Fruit fly (Drosophila melanogaster) whole organism, prepupa: ENCODE measurements around the gene CG31855.

Source experiments
- Blimp-1 ChIP-seq: fragments of 200-800 bp; sonication (Bioruptor generic); optimal IDR thresholded peaks from 3 replicates; lab custom pipeline; 2017; ENCODE audit warnings: missing biosample characterization, missing genetic modification characterization, mild to moderate bottlenecking, moderate library complexity, missing genetic modification reagents
- CG10631 ChIP-seq: fragments of 200-800 bp; sonication (Bioruptor generic); optimal IDR thresholded peaks from 2 replicates; lab custom pipeline; 2016; ENCODE audit warnings: missing biosample characterization, missing genetic modification characterization
- CG10669 ChIP-seq: fragments of 200-800 bp; sonication (Bioruptor generic); optimal IDR thresholded peaks from 3 replicates; lab custom pipeline; 2018; ENCODE audit warnings: missing biosample characterization, mild to moderate bottlenecking, missing genetic modification characterization, moderate library complexity
- CG11294 ChIP-seq: fragments of 200-800 bp; sonication (Bioruptor generic); IDR thresholded peaks from 2 replicates; pipeline ENCODE4 v1.3.6; 2022; ENCODE audit warnings: missing biosample characterization, missing genetic modification characterization
- CG11762 ChIP-seq: fragments of 200-800 bp; sonication (Bioruptor generic); optimal IDR thresholded peaks from 3 replicates; lab custom pipeline; 2016; ENCODE audit warnings: missing biosample characterization, missing genetic modification characterization; ENCODE audit not compliant: insufficient read depth
- CG15336 ChIP-seq: fragments of 200-800 bp; sonication (Bioruptor generic); IDR thresholded peaks from 2 replicates; pipeline ENCODE4 v1.3.6; 2022; ENCODE audit warnings: missing biosample characterization, missing genetic modification characterization
- CG3032 ChIP-seq: fragments of 200-800 bp; optimal IDR thresholded peaks from 2 replicates; lab custom pipeline; 2019; ENCODE audit warnings: missing biosample characterization, mild to moderate bottlenecking, missing genetic modification characterization, moderate library complexity
- CG32006 ChIP-seq: fragments of 200-800 bp; sonication (Bioruptor generic); optimal IDR thresholded peaks from 3 replicates; lab custom pipeline; 2017; ENCODE audit warnings: missing biosample characterization, mild to moderate bottlenecking, missing genetic modification characterization
- CG34406 ChIP-seq: fragments of 200-800 bp; sonication (Bioruptor generic); optimal IDR thresholded peaks from 3 replicates; lab custom pipeline; 2016; ENCODE audit warnings: missing biosample characterization, missing genetic modification characterization
- CG3919 ChIP-seq: fragments of 200-800 bp; sonication (Bioruptor generic); optimal IDR thresholded peaks from 3 replicates; lab custom pipeline; 2016; ENCODE audit warnings: missing biosample characterization, missing genetic modification characterization
- CG4318 ChIP-seq: fragments of 200-800 bp; sonication (Bioruptor generic); optimal IDR thresholded peaks from 3 replicates; lab custom pipeline; 2017; ENCODE audit warnings: missing biosample characterization, mild to moderate bottlenecking, missing genetic modification characterization
- CG6163 ChIP-seq: fragments of 200-800 bp; sonication (Bioruptor generic); IDR thresholded peaks from 3 replicates; pipeline ENCODE4 v1.3.6; 2022; ENCODE audit warnings: missing biosample characterization, missing genetic modification characterization
- CG6276 ChIP-seq: fragments of 200-800 bp; sonication (Bioruptor generic); optimal IDR thresholded peaks from 2 replicates; lab custom pipeline; 2017; ENCODE audit warnings: missing biosample characterization, mild to moderate bottlenecking, missing genetic modification characterization
- CG6792 ChIP-seq: fragments of 200-800 bp; sonication (Bioruptor generic); optimal IDR thresholded peaks from 3 replicates; lab custom pipeline; 2016; ENCODE audit warnings: missing biosample characterization, missing genetic modification characterization
- CG6808 ChIP-seq: fragments of 200-800 bp; sonication (Bioruptor generic); optimal IDR thresholded peaks from 3 replicates; lab custom pipeline; 2017; ENCODE audit warnings: missing biosample characterization, missing genetic modification characterization, mild to moderate bottlenecking, moderate library complexity, missing genetic modification reagents
- CG6854 ChIP-seq: fragments of 200-800 bp; sonication (Bioruptor generic); optimal IDR thresholded peaks from 2 replicates; lab custom pipeline; 2017; ENCODE audit warnings: missing biosample characterization, mild to moderate bottlenecking, missing genetic modification characterization
- CG7368 ChIP-seq: fragments of 200-800 bp; sonication (Bioruptor generic); optimal IDR thresholded peaks from 3 replicates; lab custom pipeline; 2016; ENCODE audit warnings: missing biosample characterization, missing genetic modification characterization
- CG8119 ChIP-seq: fragments of 200-800 bp; sonication (Bioruptor generic); IDR thresholded peaks from 3 replicates; pipeline ENCODE4 v1.3.6; 2022; ENCODE audit warnings: missing biosample characterization, missing genetic modification characterization
- CG8319 ChIP-seq: fragments of 200-800 bp; sonication (Bioruptor generic); optimal IDR thresholded peaks from 3 replicates; lab custom pipeline; 2016; ENCODE audit warnings: missing biosample characterization, missing genetic modification characterization
- CG8632 ChIP-seq: fragments of 200-800 bp; sonication (Bioruptor generic); optimal IDR thresholded peaks from 3 replicates; lab custom pipeline; 2016; ENCODE audit warnings: missing biosample characterization, missing genetic modification characterization
- CG9139 ChIP-seq: fragments of 200-800 bp; sonication (Bioruptor generic); optimal IDR thresholded peaks from 3 replicates; lab custom pipeline; 2017; ENCODE audit warnings: missing biosample characterization, mild to moderate bottlenecking, missing genetic modification characterization
- Eip75B ChIP-seq: fragments of 200-800 bp; sonication (Bioruptor generic); optimal IDR thresholded peaks from 3 replicates; lab custom pipeline; 2016; ENCODE audit warnings: missing biosample characterization, missing genetic modification characterization
- Eip78C ChIP-seq: fragments of 200-800 bp; sonication (Bioruptor generic); peaks from one replicate; lab custom pipeline; 2016; ENCODE audit warnings: missing biosample characterization, missing genetic modification characterization
- Eip93F ChIP-seq: fragments of 200-800 bp; sonication (Bioruptor generic); optimal IDR thresholded peaks from 2 replicates; lab custom pipeline; 2016; ENCODE audit warnings: missing biosample characterization, mild to moderate bottlenecking, missing genetic modification characterization
- Ets96B ChIP-seq: fragments of 200-800 bp; optimal IDR thresholded peaks from 2 replicates; lab custom pipeline; 2019; ENCODE audit warnings: missing biosample characterization, mild to moderate bottlenecking, missing genetic modification characterization, moderate library complexity
- Hr38 ChIP-seq: sonication (Bioruptor generic); optimal IDR thresholded peaks from 2 replicates; lab custom pipeline; 2016; ENCODE audit warnings: missing biosample characterization, missing genetic modification characterization
- Hr39 ChIP-seq: fragments of 200-800 bp; sonication (Bioruptor generic); optimal IDR thresholded peaks from 2 replicates; lab custom pipeline; 2016; ENCODE audit warnings: missing biosample characterization, missing genetic modification characterization
- Hr4 ChIP-seq: fragments of 200-800 bp; sonication (Bioruptor generic); optimal IDR thresholded peaks from 3 replicates; lab custom pipeline; 2016; ENCODE audit warnings: missing biosample characterization, missing genetic modification characterization
- Lpt ChIP-seq: fragments of 200-800 bp; sonication (Bioruptor generic); optimal IDR thresholded peaks from 3 replicates; lab custom pipeline; 2016; ENCODE audit warnings: missing biosample characterization, missing genetic modification characterization
- Met ChIP-seq: fragments of 200-800 bp; sonication (Bioruptor generic); optimal IDR thresholded peaks from 3 replicates; lab custom pipeline; 2016; ENCODE audit warnings: missing biosample characterization, missing genetic modification characterization
- OdsH ChIP-seq: fragments of 200-800 bp; sonication (Bioruptor generic); optimal IDR thresholded peaks from 3 replicates; lab custom pipeline; 2016; ENCODE audit warnings: missing biosample characterization, missing genetic modification characterization
- Smox ChIP-seq: fragments of 200-800 bp; sonication (Bioruptor generic); optimal IDR thresholded peaks from 3 replicates; lab custom pipeline; 2016; ENCODE audit warnings: missing biosample characterization, missing genetic modification characterization
- Sox102F ChIP-seq: fragments of 200-800 bp; sonication (Bioruptor generic); optimal IDR thresholded peaks from 2 replicates; lab custom pipeline; 2016; ENCODE audit warnings: missing biosample characterization, mild to moderate bottlenecking, missing genetic modification characterization
- Sox14 ChIP-seq: fragments of 200-800 bp; sonication (Bioruptor generic); optimal IDR thresholded peaks from 3 replicates; lab custom pipeline; 2016; ENCODE audit warnings: missing biosample characterization, missing genetic modification characterization
- Sox15 ChIP-seq: fragments of 200-800 bp; sonication (Bioruptor generic); optimal IDR thresholded peaks from 3 replicates; lab custom pipeline; 2016; ENCODE audit warnings: missing biosample characterization, missing genetic modification characterization
- achi ChIP-seq: fragments of 200-800 bp; sonication (Bioruptor generic); optimal IDR thresholded peaks from 3 replicates; lab custom pipeline; 2016; ENCODE audit warnings: missing biosample characterization, missing genetic modification characterization
- acj6 ChIP-seq: fragments of 200-800 bp; sonication (Bioruptor generic); optimal IDR thresholded peaks from 3 replicates; lab custom pipeline; 2016; ENCODE audit warnings: missing biosample characterization, missing genetic modification characterization
- cyc ChIP-seq: fragments of 200-800 bp; sonication (Bioruptor generic); optimal IDR thresholded peaks from 3 replicates; lab custom pipeline; 2016; ENCODE audit warnings: missing biosample characterization, missing genetic modification characterization
- dac ChIP-seq: fragments of 200-800 bp; sonication (Bioruptor generic); optimal IDR thresholded peaks from 2 replicates; lab custom pipeline; 2017; ENCODE audit warnings: missing biosample characterization, mild to moderate bottlenecking, missing genetic modification characterization
- eg ChIP-seq: fragments of 200-800 bp; sonication (Bioruptor generic); IDR thresholded peaks from 3 replicates; pipeline ENCODE4 v1.3.6; 2022; ENCODE audit warnings: missing biosample characterization, missing genetic modification characterization
- esn ChIP-seq: fragments of 200-800 bp; sonication (Bioruptor generic); optimal IDR thresholded peaks from 2 replicates; lab custom pipeline; 2016; ENCODE audit warnings: missing biosample characterization, mild to moderate bottlenecking, missing genetic modification characterization, moderate library complexity
- fd59A ChIP-seq: fragments of 200-800 bp; sonication (Bioruptor generic); optimal IDR thresholded peaks from 2 replicates; lab custom pipeline; 2017; ENCODE audit warnings: missing biosample characterization, mild to moderate bottlenecking, missing genetic modification characterization, missing genetic modification reagents
- fd85E ChIP-seq: fragments of 200-800 bp; sonication (Bioruptor generic); optimal IDR thresholded peaks from 3 replicates; lab custom pipeline; 2016; ENCODE audit warnings: missing biosample characterization, missing genetic modification characterization
- lz ChIP-seq: fragments of 200-800 bp; sonication (Bioruptor generic); optimal IDR thresholded peaks from 3 replicates; lab custom pipeline; 2016; ENCODE audit warnings: missing biosample characterization, missing genetic modification characterization
- net ChIP-seq: fragments of 200-800 bp; sonication (Bioruptor generic); optimal IDR thresholded peaks from 3 replicates; lab custom pipeline; 2016; ENCODE audit warnings: missing biosample characterization, missing genetic modification characterization
- pdm3 ChIP-seq: fragments of 200-800 bp; sonication (Bioruptor generic); optimal IDR thresholded peaks from 3 replicates; lab custom pipeline; 2016; ENCODE audit warnings: missing biosample characterization, missing genetic modification characterization
- salr ChIP-seq, 2 experiments: fragments of 200-800 bp; sonication (Bioruptor generic); optimal IDR thresholded peaks; 3 replicates each; lab custom pipeline; 2016 to 2018; ENCODE audit warnings: missing biosample characterization in 2 of 2, missing genetic modification characterization in 2 of 2, mild to moderate bottlenecking in 1 of 2
- spab ChIP-seq: fragments of 200-800 bp; sonication (Bioruptor generic); optimal IDR thresholded peaks from 2 replicates; lab custom pipeline; 2017; ENCODE audit warnings: missing biosample characterization, mild to moderate bottlenecking, missing genetic modification characterization, missing genetic modification reagents
- ss ChIP-seq, 2 experiments: fragments of 200-800 bp; sonication (Bioruptor generic); optimal IDR thresholded peaks; 2 replicates in 1 of 2; 3 replicates in 1 of 2; lab custom pipeline; 2017 to 2018; ENCODE audit warnings: mild to moderate bottlenecking in 2 of 2, missing biosample characterization in 2 of 2, missing genetic modification characterization in 2 of 2, moderate library complexity in 1 of 2
- svp ChIP-seq: fragments of 200-800 bp; sonication (Bioruptor generic); peaks from one replicate; lab custom pipeline; 2016; ENCODE audit warnings: missing biosample characterization, missing genetic modification characterization
- topi ChIP-seq: fragments of 200-800 bp; sonication (Bioruptor generic); optimal IDR thresholded peaks from 3 replicates; lab custom pipeline; 2016; ENCODE audit warnings: missing biosample characterization, missing genetic modification characterization
- vri ChIP-seq: fragments of 200-800 bp; sonication (Bioruptor generic); optimal IDR thresholded peaks from 3 replicates; lab custom pipeline; 2016; ENCODE audit warnings: missing biosample characterization, mild to moderate bottlenecking, missing genetic modification characterization

The CG31855 gene

dm6 chr2L:13366109-13366747 lies 2.8 kb upstream of the CG31855 start, which contains the start of the genes Nnp-1 and Grx3:
Gene Nnp-1, minus strand, starts transcription at chr2L:13366189.
Gene Grx3, plus strand, starts transcription at chr2L:13366447.
- TF ChIP-seq lz (peak; percentile 48), salr (GFP tag; optimal IDR thresholded peaks at IDR 0.05; lab: Kevin White, UChicago) (no peak), CG8632 (no peak), Hr39 (GFP tag; lab: Kevin White, UChicago) (peak; percentile 45), cyc (GFP tag; lab: Kevin White, UChicago) (peak; percentile 35), CG10669 (GFP tag; lab: Kevin White, UChicago) (no peak), Met (no peak), svp (GFP tag; lab: Kevin White, UChicago) (no peak), Eip75B (GFP tag; lab: Kevin White, UChicago) (no peak), vri (no peak), CG6276 (GFP tag; lab: Kevin White, UChicago) (no peak), CG3032 (tag; lab: Kevin White, UChicago) (no peak), Blimp-1 (GFP tag; lab: Kevin White, UChicago) (no peak), CG10631 (GFP tag; lab: Kevin White, UChicago) (peak; percentile 57), CG15336 (GFP tag; lab: Robert Waterston, UW) (no peak), CG11762 (GFP tag; lab: Kevin White, UChicago) (no peak), OdsH (GFP tag; lab: Kevin White, UChicago) (no peak), achi (peak; percentile 52), CG4318 (no peak), Eip93F (no peak), Sox14 (GFP tag; lab: Kevin White, UChicago) (no peak), dac (GFP tag; lab: Kevin White, UChicago) (no peak), Sox15 (GFP tag; lab: Kevin White, UChicago) (peak; percentile 20), CG7368 (GFP tag; lab: Kevin White, UChicago) (no peak), pdm3 (no peak), Hr4 (GFP tag; lab: Kevin White, UChicago) (no peak), CG6854 (GFP tag; lab: Kevin White, UChicago) (no peak), topi (GFP tag; lab: Kevin White, UChicago) (no peak), eg (peak; percentile 32; the same call in 1 of the 3 replicates), Sox102F (no peak), CG3919 (GFP tag; lab: Kevin White, UChicago) (no peak), Lpt (GFP tag; lab: Kevin White, UChicago) (no peak), acj6 (GFP tag; lab: Kevin White, UChicago) (peak; percentile 59), Smox (GFP tag; lab: Kevin White, UChicago) (peak; percentile 39), ss (GFP tag; optimal IDR thresholded peaks at IDR 0.05; lab: Kevin White, UChicago) (no peak), CG9139 (GFP tag; lab: Kevin White, UChicago) (no peak), Eip78C (GFP tag; lab: Kevin White, UChicago) (no peak), Hr38 (no peak), CG11294 (GFP tag; lab: Robert Waterston, UW) (no peak), CG32006 (GFP tag; lab: Kevin White, UChicago) (no peak), CG8119 (no peak), CG34406 (GFP tag; lab: Kevin White, UChicago) (peak; percentile 43), CG6792 (GFP tag; lab: Kevin White, UChicago) (no peak), net (GFP tag; lab: Kevin White, UChicago) (no peak), Ets96B (tag; lab: Kevin White, UChicago) (no peak), fd85E (no peak), fd59A (GFP tag; lab: Kevin White, UChicago) (no peak), spab (GFP tag; lab: Kevin White, UChicago) (no peak), CG6808 (GFP tag; lab: Kevin White, UChicago) (no peak), CG8319 (GFP tag; lab: Kevin White, UChicago) (peak; percentile 22), esn (GFP tag; lab: Kevin White, UChicago) (no peak), CG6163 (GFP tag; lab: Robert Waterston, UW) (no peak)
